Worm (Caenorhabditis elegans) whole organism, L1 larva: ENCODE data around the gene C07D10.6.
A peak's percentile ranks its signal among the peaks of the same experiment; 100 is the strongest.

Experiments used
- C04F5.9 ChIP-seq: sonication (generic microtip); optimal IDR thresholded peaks from 2 replicates; lab custom pipeline; 2016; ENCODE audit warnings: missing genetic modification characterization, missing compliant biosample characterization
- C34B4.2 ChIP-seq: sonication (generic microtip); optimal IDR thresholded peaks from 2 replicates; lab custom pipeline; 2017; ENCODE audit warnings: mild to moderate bottlenecking, missing genetic modification characterization, missing compliant biosample characterization
- Y116A8C.19 ChIP-seq: sonication (generic microtip); optimal IDR thresholded peaks from 2 replicates; lab custom pipeline; 2016; ENCODE audit warnings: missing compliant biosample characterization, missing genetic modification characterization, borderline replicate concordance
- aly-2 ChIP-seq: fragments of 150-350 bp; optimal IDR thresholded peaks from 2 replicates; lab custom pipeline; 2014; ENCODE audit warnings: missing biosample characterization, missing genetic modification characterization
- blmp-1 ChIP-seq: fragments of 150-350 bp; optimal IDR thresholded peaks from 2 replicates; lab custom pipeline; 2014; ENCODE audit warnings: missing biosample characterization, missing genetic modification characterization
- ceh-63 ChIP-seq: fragments of 200-800 bp; sonication (Bioruptor generic); optimal IDR thresholded peaks from 2 replicates; lab custom pipeline; 2018; ENCODE audit warnings: mild to moderate bottlenecking, missing genetic modification characterization, missing compliant biosample characterization
- dpl-1 ChIP-seq, 3 experiments: fragments of 150-350 bp in 2 of 3; sonication (generic microtip) in 1 of 3; optimal IDR thresholded peaks; 2 replicates each; lab custom pipeline; 2014 to 2017; ENCODE audit warnings: missing biosample characterization in 3 of 3, missing genetic modification characterization in 3 of 3, missing genetic modification reagents in 3 of 3
- dsc-1 ChIP-seq: sonication (generic microtip); optimal IDR thresholded peaks from 2 replicates; lab custom pipeline; 2016; ENCODE audit warnings: mild to moderate bottlenecking, missing genetic modification characterization, missing compliant biosample characterization
- efl-1 ChIP-seq, 4 experiments: fragments of 150-350 bp; optimal IDR thresholded peaks in 3 of 4; peaks in 1 of 4; 1 replicate in 1 of 4; 2 replicates in 3 of 4; lab custom pipeline; 2014; ENCODE audit warnings: missing biosample characterization in 2 of 4, missing genetic modification characterization in 2 of 4, missing genetic modification reagents in 2 of 4
- elt-2 ChIP-seq: sonication (generic microtip); optimal IDR thresholded peaks from 2 replicates; lab custom pipeline; 2016; ENCODE audit warnings: missing genetic modification characterization, mild to moderate bottlenecking, inconsistent platforms, missing compliant biosample characterization, missing genetic modification reagents
- elt-3 ChIP-seq, 6 experiments: fragments of 150-350 bp in 1 of 6; sonication (generic microtip); optimal IDR thresholded peaks; 2 replicates each; lab custom pipeline; 2017 to 2018; ENCODE audit warnings: missing biosample characterization in 6 of 6, missing genetic modification characterization in 6 of 6, inconsistent platforms in 1 of 6
- ets-5 ChIP-seq: fragments of 200-800 bp; sonication (Bioruptor generic); IDR thresholded peaks from 2 replicates; pipeline ENCODE4 v1.3.6; 2022; ENCODE audit warnings: missing genetic modification characterization, missing compliant biosample characterization
- fkh-10 ChIP-seq: sonication (generic microtip); optimal IDR thresholded peaks from 2 replicates; lab custom pipeline; 2017; ENCODE audit warnings: missing biosample characterization, missing genetic modification reagents, missing genetic modification characterization
- fos-1 ChIP-seq: fragments of 150-350 bp; optimal IDR thresholded peaks from 2 replicates; lab custom pipeline; 2014; ENCODE audit warnings: missing biosample characterization, missing genetic modification characterization
- hlh-4 ChIP-seq: sonication (generic microtip); optimal IDR thresholded peaks from 2 replicates; lab custom pipeline; 2016; ENCODE audit warnings: mild to moderate bottlenecking, missing genetic modification characterization, missing compliant biosample characterization
- hpl-2 ChIP-seq: fragments of 150-350 bp; optimal IDR thresholded peaks from 2 replicates; lab custom pipeline; 2014; ENCODE audit warnings: missing biosample characterization, missing genetic modification reagents, missing genetic modification characterization
- irx-1 ChIP-seq: sonication (generic microtip); optimal IDR thresholded peaks from 2 replicates; lab custom pipeline; 2016; ENCODE audit warnings: missing genetic modification characterization, missing compliant biosample characterization
- lin-13 ChIP-seq: fragments of 150-350 bp; optimal IDR thresholded peaks from 2 replicates; lab custom pipeline; 2014; ENCODE audit warnings: missing biosample characterization, missing genetic modification reagents, missing genetic modification characterization
- lin-14 ChIP-seq: fragments of 200-800 bp; sonication (Bioruptor generic); optimal IDR thresholded peaks from 2 replicates; lab custom pipeline; 2018; ENCODE audit warnings: mild to moderate bottlenecking, missing genetic modification characterization, moderate library complexity, missing compliant biosample characterization
- lin-35 ChIP-seq, 2 experiments: fragments of 150-350 bp; optimal IDR thresholded peaks; 2 replicates each; lab custom pipeline; 2014; ENCODE audit warnings: missing biosample characterization in 2 of 2, missing genetic modification characterization in 2 of 2, missing genetic modification reagents in 2 of 2
- lin-39 ChIP-seq: fragments of 150-350 bp; optimal IDR thresholded peaks from 2 replicates; lab custom pipeline; 2014; ENCODE audit warnings: missing biosample characterization, missing genetic modification reagents, missing genetic modification characterization
- lsy-2 ChIP-seq, 2 experiments: fragments of 150-350 bp; optimal IDR thresholded peaks; 2 replicates each; lab custom pipeline; 2014; ENCODE audit warnings: missing biosample characterization in 2 of 2, missing genetic modification characterization in 2 of 2
- mab-9 ChIP-seq: fragments of 200-800 bp; sonication (Bioruptor generic); IDR thresholded peaks from 2 replicates; pipeline ENCODE4 v1.3.6; 2022; ENCODE audit warnings: missing genetic modification reagents, missing genetic modification characterization, missing compliant biosample characterization
- nhr-20 ChIP-seq: sonication (generic microtip); optimal IDR thresholded peaks from 2 replicates; lab custom pipeline; 2016; ENCODE audit warnings: mild to moderate bottlenecking, missing genetic modification characterization, missing compliant biosample characterization
- nhr-237 ChIP-seq: fragments of 150-350 bp; optimal IDR thresholded peaks from 2 replicates; lab custom pipeline; 2014; ENCODE audit warnings: missing biosample characterization, missing genetic modification characterization
- nhr-28 ChIP-seq: fragments of 150-350 bp; optimal IDR thresholded peaks from 2 replicates; lab custom pipeline; 2014; ENCODE audit warnings: missing biosample characterization, missing genetic modification characterization
- nhr-47 ChIP-seq: sonication (generic microtip); optimal IDR thresholded peaks from 2 replicates; lab custom pipeline; 2016; ENCODE audit warnings: mild to moderate bottlenecking, missing genetic modification characterization, moderate library complexity, missing compliant biosample characterization
- nhr-71 ChIP-seq: sonication (generic microtip); optimal IDR thresholded peaks from 2 replicates; lab custom pipeline; 2016; ENCODE audit warnings: mild to moderate bottlenecking, missing genetic modification characterization, moderate library complexity, missing compliant biosample characterization
- nhr-76 ChIP-seq: sonication (generic microtip); optimal IDR thresholded peaks from 2 replicates; lab custom pipeline; 2017; ENCODE audit warnings: missing biosample characterization, missing genetic modification characterization
- nhr-77 ChIP-seq: fragments of 150-350 bp; optimal IDR thresholded peaks from 2 replicates; lab custom pipeline; 2014; ENCODE audit warnings: missing biosample characterization, missing genetic modification characterization
- nhr-85 ChIP-seq: sonication (generic microtip); peaks from one replicate; lab custom pipeline; 2016; ENCODE audit warnings: missing genetic modification characterization, inconsistent platforms, missing compliant biosample characterization
- nhr-90 ChIP-seq: sonication (generic microtip); optimal IDR thresholded peaks from 2 replicates; lab custom pipeline; 2016; ENCODE audit warnings: mild to moderate bottlenecking, missing genetic modification characterization, missing compliant biosample characterization; ENCODE audit not compliant: poor library complexity
- pag-3 ChIP-seq: sonication (generic microtip); optimal IDR thresholded peaks from 2 replicates; lab custom pipeline; 2017; ENCODE audit warnings: missing genetic modification characterization, mild to moderate bottlenecking, missing compliant biosample characterization, antibody characterized with exemption, borderline replicate concordance; ENCODE audit not compliant: insufficient read depth
- pax-3 ChIP-seq: fragments of 200-800 bp; sonication (Bioruptor generic); optimal IDR thresholded peaks from 2 replicates; lab custom pipeline; 2018; ENCODE audit warnings: mild to moderate bottlenecking, missing genetic modification characterization, moderate library complexity, missing compliant biosample characterization
- pqm-1 ChIP-seq: sonication (generic microtip); optimal IDR thresholded peaks from 3 replicates; lab custom pipeline; 2017; ENCODE audit warnings: missing biosample characterization, missing genetic modification characterization
- rnt-1 ChIP-seq: sonication (generic microtip); optimal IDR thresholded peaks from 2 replicates; lab custom pipeline; 2016; ENCODE audit warnings: mild to moderate bottlenecking, missing genetic modification characterization, moderate library complexity, missing compliant biosample characterization
- skn-1 ChIP-seq: fragments of 150-350 bp; optimal IDR thresholded peaks from 2 replicates; lab custom pipeline; 2014; ENCODE audit warnings: missing biosample characterization, missing genetic modification characterization
- snpc-4 ChIP-seq: fragments of 150-350 bp; optimal IDR thresholded peaks from 2 replicates; lab custom pipeline; 2014; ENCODE audit warnings: missing biosample characterization, missing genetic modification characterization
- sox-4 ChIP-seq: sonication (generic microtip); optimal IDR thresholded peaks from 2 replicates; lab custom pipeline; 2016; ENCODE audit warnings: missing genetic modification characterization, missing compliant biosample characterization
- sptf-1 ChIP-seq: fragments of 150-350 bp; optimal IDR thresholded peaks from 2 replicates; lab custom pipeline; 2014; ENCODE audit warnings: missing biosample characterization, missing genetic modification characterization
- sup-37 ChIP-seq: fragments of 200-800 bp; sonication (Bioruptor generic); optimal IDR thresholded peaks from 2 replicates; lab custom pipeline; 2018; ENCODE audit warnings: mild to moderate bottlenecking, missing genetic modification characterization, missing compliant biosample characterization
- tbx-2 ChIP-seq: sonication (generic microtip); optimal IDR thresholded peaks from 2 replicates; lab custom pipeline; 2016; ENCODE audit warnings: missing genetic modification characterization, missing compliant biosample characterization
- tlp-1 ChIP-seq: fragments of 150-350 bp; optimal IDR thresholded peaks from 2 replicates; lab custom pipeline; 2014; ENCODE audit warnings: missing biosample characterization, missing genetic modification characterization
- unc-30 ChIP-seq: sonication (generic microtip); optimal IDR thresholded peaks from 2 replicates; lab custom pipeline; 2017; ENCODE audit warnings: missing biosample characterization, missing genetic modification characterization
- unc-86 ChIP-seq: sonication (generic microtip); optimal IDR thresholded peaks from 2 replicates; lab custom pipeline; 2016; ENCODE audit warnings: missing genetic modification characterization, missing compliant biosample characterization
- vab-15 ChIP-seq: sonication (generic microtip); optimal IDR thresholded peaks from 2 replicates; lab custom pipeline; 2017; ENCODE audit warnings: missing genotype, mild to moderate bottlenecking, missing genetic modification characterization, missing compliant biosample characterization

The C07D10.6 gene

ce11 chrII:7413764-7414163, 34.6 kb downstream of the C07D10.6 start:
- no peak for TF ChIP-seq C34B4.2
- no peak for TF ChIP-seq vab-15 (tag; lab: Kevin White, UChicago)
- no peak for TF ChIP-seq fkh-10 (GFP tag; lab: Kevin White, UChicago)
- no peak for TF ChIP-seq sptf-1 (tag; lab: Kevin White, UChicago)
- TF ChIP-seq fos-1 (tag; lab: Kevin White, UChicago), result no peak
- no peak for TF ChIP-seq lin-14 (GFP tag; lab: Kevin White, UChicago)
- TF ChIP-seq C04F5.9, result no peak
- no peak for TF ChIP-seq sox-4 (tag; lab: Kevin White, UChicago)
- no peak for TF ChIP-seq dpl-1 (GFP tag; optimal IDR thresholded peaks at IDR 0.05; lab: Kevin White, UChicago)
- no peak for TF ChIP-seq Y116A8C.19 (tag; lab: Kevin White, UChicago)
- TF ChIP-seq, all 84 proteins: peak for 0

DNA sequence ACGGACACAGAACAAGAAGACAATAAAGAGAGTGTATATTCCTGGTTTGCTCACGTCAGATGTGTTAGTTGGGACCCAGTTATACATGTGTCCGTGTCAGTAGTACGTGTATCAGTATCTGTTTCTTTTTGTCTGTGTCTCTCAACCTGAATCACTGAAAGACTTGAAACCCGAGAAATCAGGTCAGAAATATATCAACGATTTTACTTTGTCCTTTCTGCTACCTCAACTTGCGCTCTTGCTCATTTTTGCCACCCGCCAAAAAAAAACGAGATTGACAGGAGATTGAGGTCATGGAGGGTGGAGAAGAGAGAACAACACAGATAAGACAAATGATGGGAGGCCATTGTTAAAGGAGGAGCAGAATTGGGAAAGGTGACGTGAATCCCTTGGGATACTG, 40.4 kb downstream of the C07D10.6 start:
- TF ChIP-seq lin-14 (GFP tag; lab: Kevin White, UChicago), result peak; percentile 55
- TF ChIP-seq lin-13 (GFP tag; lab: Kevin White, UChicago), result no peak
- no peak for TF ChIP-seq ets-5
- no peak for TF ChIP-seq nhr-76
- TF ChIP-seq tbx-2 (tag; lab: Kevin White, UChicago), result no peak
- TF ChIP-seq dsc-1 (tag; lab: Kevin White, UChicago), result no peak
- TF ChIP-seq hpl-2 (GFP tag; lab: Kevin White, UChicago), result no peak
- TF ChIP-seq unc-30 (tag; lab: Kevin White, UChicago), result no peak
- TF ChIP-seq pax-3 (tag; lab: Kevin White, UChicago), result no peak
- TF ChIP-seq elt-2 (tag; lab: Kevin White, UChicago), result no peak
- TF ChIP-seq elt-3 (tag; optimal IDR thresholded peaks at IDR 0.05; lab: Kevin White, UChicago), result no peak
- TF ChIP-seq blmp-1 (tag; lab: Kevin White, UChicago), result no peak
- no peak for TF ChIP-seq nhr-237 (tag; lab: Kevin White, UChicago)
- TF ChIP-seq rnt-1, result peak; percentile 32
- TF ChIP-seq pqm-1 (tag; lab: Kevin White, UChicago), result no peak
- no peak for TF ChIP-seq C34B4.2
- no peak for TF ChIP-seq aly-2 (tag; lab: Kevin White, UChicago)

ce11 chrII:7420157-7420556, 41.0 kb downstream of the C07D10.6 start:
- TF ChIP-seq nhr-28 (tag; lab: Kevin White, UChicago) (no peak), unc-86 (tag; lab: Kevin White, UChicago) (no peak), fos-1 (tag; lab: Kevin White, UChicago) (no peak), elt-2 (tag; lab: Kevin White, UChicago) (peak; percentile 13), nhr-90 (no peak), lin-13 (GFP tag; lab: Kevin White, UChicago) (no peak), nhr-85 (tag; lab: Kevin White, UChicago) (peak; percentile 39), mab-9 (GFP tag; lab: Robert Waterston, UW) (no peak), pag-3 (tag; lab: Kevin White, UChicago) (no peak), ceh-63 (GFP tag; lab: Kevin White, UChicago) (no peak), aly-2 (tag; lab: Kevin White, UChicago) (no peak), nhr-47 (tag; lab: Kevin White, UChicago) (no peak), Y116A8C.19 (tag; lab: Kevin White, UChicago) (no peak), C34B4.2 (no peak), vab-15 (tag; lab: Kevin White, UChicago) (no peak), nhr-76 (no peak), nhr-77 (no peak), efl-1 (optimal IDR thresholded peaks at IDR 0.05; lab: Kevin White, UChicago) (no peak), efl-1 (GFP tag; optimal IDR thresholded peaks at IDR 0.05 in 1 of 2; lab: Kevin White, UChicago) (no peak), lsy-2 (tag; optimal IDR thresholded peaks at IDR 0.05; lab: Kevin White, UChicago) (no peak), nhr-20 (tag; lab: Kevin White, UChicago) (peak; percentile 21), lin-39 (no peak), sox-4 (tag; lab: Kevin White, UChicago) (no peak), elt-3 (tag; optimal IDR thresholded peaks at IDR 0.05; lab: Kevin White, UChicago) (peak in 1 of 6 experiments; percentile 0), snpc-4 (tag; lab: Kevin White, UChicago) (no peak), nhr-71 (tag; lab: Kevin White, UChicago) (peak; percentile 11), fkh-10 (GFP tag; lab: Kevin White, UChicago) (no peak), tlp-1 (tag; lab: Kevin White, UChicago) (no peak), rnt-1 (no peak), lin-14 (GFP tag; lab: Kevin White, UChicago) (no peak), ets-5 (no peak), lin-35 (GFP tag; optimal IDR thresholded peaks at IDR 0.05; lab: Kevin White, UChicago) (no peak), irx-1 (tag; lab: Kevin White, UChicago) (no peak), sup-37 (GFP tag; lab: Kevin White, UChicago) (no peak), hpl-2 (GFP tag; lab: Kevin White, UChicago) (no peak), hlh-4 (no peak), skn-1 (tag; lab: Kevin White, UChicago) (no peak)
